Fruit fly (Drosophila melanogaster) whole organism, wandering third instar larva: Measurements from ENCODE around the gene Helz.

Experiments
- Abd-B ChIP-seq: fragments of >200 bp; optimal IDR thresholded peaks from 2 replicates; lab custom pipeline; 2017; ENCODE audit warnings: missing biosample characterization, missing genetic modification characterization
- CG32264 ChIP-seq: fragments of 200-800 bp; sonication (Bioruptor generic); optimal IDR thresholded peaks from 2 replicates; lab custom pipeline; 2016; ENCODE audit warnings: missing biosample characterization, missing genetic modification characterization
- CG9705 ChIP-seq: fragments of 200-800 bp; sonication (Bioruptor generic); optimal IDR thresholded peaks from 2 replicates; lab custom pipeline; 2018; ENCODE audit warnings: missing biosample characterization, mild to moderate bottlenecking, missing genetic modification characterization
- CrebA ChIP-seq: fragments of 200-800 bp; sonication (Bioruptor generic); optimal IDR thresholded peaks from 2 replicates; lab custom pipeline; 2016; ENCODE audit warnings: missing biosample characterization, mild to moderate bottlenecking, missing genetic modification characterization, borderline replicate concordance
- Dfd ChIP-seq: fragments of >200 bp; optimal IDR thresholded peaks from 2 replicates; lab custom pipeline; 2017; ENCODE audit warnings: missing biosample characterization, missing genetic modification characterization
- Dif ChIP-seq: fragments of 200-275, 200-300 bp; sonication (Bioruptor generic); optimal IDR thresholded peaks from 2 replicates; lab custom pipeline; 2018; ENCODE audit warnings: missing biosample characterization, missing genetic modification characterization; ENCODE audit not compliant: partially characterized antibody
- GATAd ChIP-seq: sonication (Bioruptor generic); optimal IDR thresholded peaks from 2 replicates; lab custom pipeline; 2016; ENCODE audit warnings: missing biosample characterization, missing genetic modification characterization
- HLH106 ChIP-seq: fragments of 200-800 bp; optimal IDR thresholded peaks from 3 replicates; lab custom pipeline; 2019; ENCODE audit warnings: missing biosample characterization, mild to moderate bottlenecking, missing genetic modification characterization, moderate library complexity
- Hnf4 ChIP-seq: fragments of 200-800 bp; sonication (Bioruptor generic); optimal IDR thresholded peaks from 2 replicates; lab custom pipeline; 2016; ENCODE audit warnings: missing biosample characterization, mild to moderate bottlenecking, missing genetic modification characterization
- Hr78 ChIP-seq: fragments of >200 bp; optimal IDR thresholded peaks from 2 replicates; lab custom pipeline; 2017; ENCODE audit warnings: missing biosample characterization, missing genetic modification characterization
- Hr83 ChIP-seq: fragments of 200-300 bp; sonication (Bioruptor generic); optimal IDR thresholded peaks from 2 replicates; lab custom pipeline; 2016; ENCODE audit warnings: missing biosample characterization, mild to moderate bottlenecking, missing genetic modification characterization, moderate library complexity; ENCODE audit not compliant: poor library complexity, severe bottlenecking
- Jra ChIP-seq: sonication (Bioruptor generic); optimal IDR thresholded peaks from 2 replicates; lab custom pipeline; 2016; ENCODE audit warnings: missing biosample characterization, missing genetic modification characterization
- Mio ChIP-seq: sonication (Bioruptor generic); optimal IDR thresholded peaks from 2 replicates; lab custom pipeline; 2016; ENCODE audit warnings: missing biosample characterization, missing genetic modification characterization
- Myc ChIP-seq: fragments of >200 bp; optimal IDR thresholded peaks from 2 replicates; lab custom pipeline; 2017
- N ChIP-seq: fragments of >200 bp; optimal IDR thresholded peaks from 2 replicates; lab custom pipeline; 2018; ENCODE audit warnings: missing biosample characterization, missing external identifiers, missing genetic modification characterization
- OdsH ChIP-seq: fragments of 200-800 bp; sonication (Bioruptor generic); optimal IDR thresholded peaks from 2 replicates; lab custom pipeline; 2016; ENCODE audit warnings: missing biosample characterization, mild to moderate bottlenecking, missing genetic modification characterization
- Rel ChIP-seq, 2 experiments: fragments of 200-800 bp; sonication (Bioruptor generic) in 1 of 2; optimal IDR thresholded peaks; 2 replicates in 1 of 2; 3 replicates in 1 of 2; lab custom pipeline; 2016 to 2019; ENCODE audit warnings: mild to moderate bottlenecking in 2 of 2, missing biosample characterization in 2 of 2, missing genetic modification characterization in 2 of 2, moderate library complexity in 1 of 2
- Sp1 ChIP-seq: fragments of 200-800 bp; sonication (Bioruptor generic); optimal IDR thresholded peaks from 3 replicates; lab custom pipeline; 2019; ENCODE audit warnings: missing biosample characterization, mild to moderate bottlenecking, missing genetic modification characterization, moderate library complexity
- Vsx2 ChIP-seq: fragments of 200-300, 225-300 bp; sonication (Bioruptor generic); optimal IDR thresholded peaks from 2 replicates; lab custom pipeline; 2018; ENCODE audit warnings: missing biosample characterization, missing genetic modification characterization; ENCODE audit not compliant: partially characterized antibody
- br ChIP-seq: fragments of 200-800 bp; sonication (Bioruptor generic); optimal IDR thresholded peaks from 2 replicates; lab custom pipeline; 2016; ENCODE audit warnings: missing biosample characterization, missing genetic modification characterization
- brk ChIP-seq: fragments of 200-800 bp; sonication (Bioruptor generic); optimal IDR thresholded peaks from 2 replicates; lab custom pipeline; 2016; ENCODE audit warnings: missing biosample characterization, mild to moderate bottlenecking, missing genetic modification characterization
- dl ChIP-seq, 2 experiments: fragments of 175-275, 200-275 bp in 1 of 2; fragments of 200-275 bp in 1 of 2; sonication (Bioruptor generic); optimal IDR thresholded peaks; lab custom pipeline; 2018; ENCODE audit warnings: mild to moderate bottlenecking in 2 of 2, missing biosample characterization in 2 of 2, missing genetic modification characterization in 2 of 2, moderate library complexity in 2 of 2; ENCODE audit not compliant: partially characterized antibody in 2 of 2, insufficient read depth in 1 of 2
- dmrt93B ChIP-seq: fragments of 200-800 bp; sonication (Bioruptor generic); optimal IDR thresholded peaks from 2 replicates; lab custom pipeline; 2018; ENCODE audit warnings: missing biosample characterization, mild to moderate bottlenecking, missing genetic modification characterization
- dsf ChIP-seq: sonication (Bioruptor generic); optimal IDR thresholded peaks from 2 replicates; lab custom pipeline; 2016; ENCODE audit warnings: missing biosample characterization, missing genetic modification characterization, borderline replicate concordance
- ey ChIP-seq: fragments of 200-800 bp; sonication (Bioruptor generic); optimal IDR thresholded peaks from 2 replicates; lab custom pipeline; 2016; ENCODE audit warnings: missing biosample characterization, missing genetic modification characterization
- foxo ChIP-seq, 2 experiments: fragments of 200-800 bp; sonication (Bioruptor generic); optimal IDR thresholded peaks; 2 replicates in 1 of 2; 3 replicates in 1 of 2; lab custom pipeline; 2016 to 2017; ENCODE audit warnings: missing biosample characterization in 2 of 2, missing genetic modification characterization in 2 of 2
- fru ChIP-seq: fragments of 200-800 bp; sonication (Bioruptor generic); optimal IDR thresholded peaks from 3 replicates; lab custom pipeline; 2016; ENCODE audit warnings: missing biosample characterization, mild to moderate bottlenecking, missing genetic modification characterization
- h ChIP-seq: fragments of 200-800 bp; sonication (Bioruptor generic); optimal IDR thresholded peaks from 3 replicates; lab custom pipeline; 2016; ENCODE audit warnings: missing biosample characterization, mild to moderate bottlenecking, missing genetic modification characterization
- jim ChIP-seq: fragments of 175-275, 200-325 bp; sonication (Bioruptor generic); optimal IDR thresholded peaks from 2 replicates; lab custom pipeline; 2016; ENCODE audit warnings: missing biosample characterization, mild to moderate bottlenecking, missing genetic modification characterization
- lola ChIP-seq: fragments of >200 bp; optimal IDR thresholded peaks from 2 replicates; lab custom pipeline; 2017; ENCODE audit warnings: missing biosample characterization, missing genetic modification characterization
- pan ChIP-seq: fragments of >200 bp; optimal IDR thresholded peaks from 2 replicates; lab custom pipeline; 2017
- psq ChIP-seq: fragments of 200-800 bp; sonication (Bioruptor generic); optimal IDR thresholded peaks from 3 replicates; lab custom pipeline; 2017; ENCODE audit warnings: missing biosample characterization, mild to moderate bottlenecking, missing genetic modification characterization, moderate library complexity
- rgr ChIP-seq: fragments of 200-800 bp; sonication (Bioruptor generic); optimal IDR thresholded peaks from 3 replicates; lab custom pipeline; 2016; ENCODE audit warnings: missing biosample characterization, mild to moderate bottlenecking, missing genetic modification characterization
- sage ChIP-seq: fragments of 200-800 bp; sonication (Bioruptor generic); optimal IDR thresholded peaks from 2 replicates; lab custom pipeline; 2016; ENCODE audit warnings: missing biosample characterization, mild to moderate bottlenecking, missing genetic modification characterization
- sv ChIP-seq: fragments of 200-800 bp; sonication (Bioruptor generic); optimal IDR thresholded peaks from 3 replicates; lab custom pipeline; 2016; ENCODE audit warnings: missing biosample characterization, missing genetic modification characterization
- tai ChIP-seq: sonication (Bioruptor generic); optimal IDR thresholded peaks from 2 replicates; lab custom pipeline; 2016; ENCODE audit warnings: missing biosample characterization, missing genetic modification characterization
- usp ChIP-seq: fragments of >200 bp; optimal IDR thresholded peaks from 2 replicates; lab custom pipeline; 2017; ENCODE audit warnings: missing biosample characterization, missing genetic modification characterization
- woc ChIP-seq: sonication (Bioruptor generic); optimal IDR thresholded peaks from 2 replicates; lab custom pipeline; 2016; ENCODE audit warnings: missing biosample characterization, mild to moderate bottlenecking, missing genetic modification characterization

The Helz gene

DNA sequence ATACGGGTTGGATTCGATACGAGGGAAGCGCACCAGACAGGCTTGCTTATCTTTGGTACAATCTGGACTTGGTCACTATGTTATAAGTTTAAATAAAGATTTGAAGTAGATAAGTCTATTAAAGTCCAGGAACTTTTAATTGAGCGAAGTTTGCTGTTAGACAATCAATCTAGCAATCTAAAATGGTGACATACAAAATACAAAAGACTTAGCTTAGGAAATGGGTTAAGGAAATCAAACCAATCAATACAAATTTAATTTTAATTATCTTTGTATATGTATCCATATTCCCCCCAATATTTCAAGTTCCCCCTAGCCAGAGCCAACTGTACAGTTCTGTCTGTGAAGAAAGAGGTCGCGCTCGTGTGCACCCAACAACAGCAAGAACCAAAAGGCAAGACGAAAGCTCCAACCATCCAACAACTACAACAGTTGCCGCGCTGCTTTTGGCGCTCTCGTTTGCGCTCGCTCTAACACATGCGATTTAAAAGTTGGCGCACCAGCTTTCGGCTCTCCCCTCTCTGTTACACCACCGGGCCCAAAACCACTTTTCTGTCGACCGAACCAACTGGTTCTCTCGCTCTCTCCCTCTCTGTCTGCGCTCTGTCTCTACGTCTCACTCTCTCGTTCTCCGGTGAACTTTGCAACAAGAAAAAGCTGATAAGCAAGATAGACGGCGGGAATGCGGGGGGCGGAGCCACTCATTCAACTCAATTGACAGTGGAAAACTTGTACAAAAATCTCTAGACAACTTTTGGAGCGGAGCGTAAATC, 33.6 kb upstream of the Helz start:
- no peak for TF ChIP-seq Hr78 (GFP tag; lab: Kevin White, UChicago)
- peak; percentile 68 for TF ChIP-seq Hnf4 (GFP tag; lab: Kevin White, UChicago)
- peak; percentile 68 for TF ChIP-seq tai (GFP tag; lab: Kevin White, UChicago)
- TF ChIP-seq N (GFP tag; lab: Kevin White, UChicago): no peak
- peak; percentile 53 for TF ChIP-seq brk (GFP tag; lab: Kevin White, UChicago)
- no peak for TF ChIP-seq Myc (lab: Kevin White, UChicago)
- no peak for TF ChIP-seq jim (GFP tag; lab: Kevin White, UChicago)
- TF ChIP-seq Dif (GFP tag; lab: Kevin White, UChicago): peak; percentile 99
- no peak for TF ChIP-seq sage (GFP tag; lab: Kevin White, UChicago)
- TF ChIP-seq Mio (GFP tag; lab: Kevin White, UChicago): peak; percentile 21
- peak; percentile 84 for TF ChIP-seq dmrt93B (GFP tag; lab: Kevin White, UChicago)
- peak; percentile 75 for TF ChIP-seq sv (GFP tag; lab: Kevin White, UChicago)
- TF ChIP-seq pan (lab: Kevin White, UChicago): no peak
- TF ChIP-seq br (GFP tag; lab: Kevin White, UChicago): peak; percentile 74
- TF ChIP-seq Dfd: peak; percentile 44
- peak; percentile 81 for TF ChIP-seq rgr
- peak; percentile 97 to 98 for TF ChIP-seq dl (GFP tag; optimal IDR thresholded peaks at IDR 0.05; lab: Kevin White, UChicago; ENCODE audit: insufficient read depth in 1 of 2, partially characterized antibody in 2 of 2)
- TF ChIP-seq CrebA (GFP tag; lab: Kevin White, UChicago): peak; percentile 88
- peak; percentile 63 for TF ChIP-seq Rel (GFP tag; optimal IDR thresholded peaks at IDR 0.05; lab: Kevin White, UChicago)
- TF ChIP-seq Rel (tag; optimal IDR thresholded peaks at IDR 0.05; lab: Kevin White, UChicago): peak; percentile 39
- peak; percentile 88 for TF ChIP-seq ey (GFP tag; lab: Kevin White, UChicago)
- peak; percentile 75 for TF ChIP-seq psq (GFP tag; lab: Kevin White, UChicago)
- peak; percentile 29 to 88 for TF ChIP-seq foxo (GFP tag; optimal IDR thresholded peaks at IDR 0.05; lab: Kevin White, UChicago)
- peak; percentile 85 for TF ChIP-seq Sp1 (GFP tag; lab: Kevin White, UChicago)
- peak; percentile 76 for TF ChIP-seq CG9705 (GFP tag; lab: Kevin White, UChicago)
- TF ChIP-seq lola (GFP tag; lab: Kevin White, UChicago): peak; percentile 26
- TF ChIP-seq dsf (GFP tag; lab: Kevin White, UChicago): peak; percentile 50
- peak; percentile 88 for TF ChIP-seq HLH106 (tag; lab: Kevin White, UChicago)
- peak; percentile 16 for TF ChIP-seq CG32264 (GFP tag; lab: Kevin White, UChicago)
- no peak for TF ChIP-seq Abd-B (GFP tag; lab: Kevin White, UChicago)
- TF ChIP-seq usp (GFP tag; lab: Kevin White, UChicago): no peak
- TF ChIP-seq Jra (GFP tag; lab: Kevin White, UChicago): no peak
- peak; percentile 84 for TF ChIP-seq fru (GFP tag; lab: Kevin White, UChicago)
- TF ChIP-seq h (GFP tag; lab: Kevin White, UChicago): peak; percentile 89
- TF ChIP-seq woc (GFP tag; lab: Kevin White, UChicago): peak; percentile 80
- peak; percentile 97 for TF ChIP-seq Vsx2 (GFP tag; lab: Kevin White, UChicago)
- TF ChIP-seq GATAd (GFP tag; lab: Kevin White, UChicago): peak; percentile 12
- peak; percentile 84 for TF ChIP-seq OdsH
- TF ChIP-seq Hr83: peak; percentile 78
